Worm (Caenorhabditis elegans): ENCODE measurements around the gene Y43F8C.11.

ce11 chrV:19691954-19692353 is 21.9 kb downstream of the Y43F8C.11 start:
- TF ChIP-seq nhr-11 (tag; optimal IDR thresholded peaks at IDR 0.05) = no peak
- TF ChIP-seq blmp-1 (tag; optimal IDR thresholded peaks at IDR 0.05; ENCODE audit: insufficient read depth) = no peak
- TF ChIP-seq mdl-1 (tag; optimal IDR thresholded peaks at IDR 0.05) = no peak
- TF ChIP-seq skn-1 (tag; optimal IDR thresholded peaks at IDR 0.05) = no peak
- TF ChIP-seq elt-1 (tag; optimal IDR thresholded peaks at IDR 0.05) = no peak
- TF ChIP-seq snpc-4 (tag; optimal IDR thresholded peaks at IDR 0.05) = no peak
- no peak for TF ChIP-seq ama-1 (optimal IDR thresholded peaks at IDR 0.05)
- TF ChIP-seq fos-1 (tag; optimal IDR thresholded peaks at IDR 0.05) = no peak

All from whole organism, L2 larva.